Worm (Caenorhabditis elegans) whole organism, L3 larva: ENCODE results near the gene F49C12.4.

ENCODE experiments used
- elt-2 ChIP-seq: sonication (generic microtip); optimal IDR thresholded peaks from 2 replicates; lab custom pipeline; 2016; ENCODE audit warnings: missing genetic modification reagents, mild to moderate bottlenecking, missing genetic modification characterization, missing compliant biosample characterization
- pqm-1 ChIP-seq: fragments of 150-350 bp; optimal IDR thresholded peaks from 2 replicates; lab custom pipeline; 2017; ENCODE audit warnings: missing biosample characterization, missing genetic modification characterization, inconsistent platforms

DNA sequence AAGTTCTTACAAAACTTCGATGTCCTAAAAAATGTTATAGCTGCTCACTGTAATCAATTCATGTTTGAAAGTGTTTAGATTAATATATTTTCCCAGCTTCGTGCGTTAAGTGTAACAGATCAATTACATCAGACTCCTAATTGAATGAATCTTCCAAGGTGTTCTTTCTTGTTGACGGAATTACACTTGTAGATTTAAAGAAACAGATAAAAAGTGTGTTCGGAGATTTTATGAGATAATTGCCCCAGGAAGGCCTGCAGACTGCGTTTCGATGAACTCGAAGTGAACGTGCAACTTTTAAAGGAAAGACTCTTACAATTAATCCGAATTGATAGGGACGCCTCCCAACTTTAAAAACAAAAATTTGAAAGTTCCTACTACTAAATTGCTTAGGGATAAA, 14.3 kb downstream of the F49C12.4 start:
- TF ChIP-seq elt-2 (tag; lab: Kevin White, UChicago) (no peak), pqm-1 (tag; lab: Kevin White, UChicago) (no peak)
